Fruit fly (Drosophila melanogaster) whole organism, embryonic: ENCODE data around the gene CG43610.

Experiments used
- ATbp ChIP-seq: fragments of 200-800 bp; sonication (Bioruptor generic); optimal IDR thresholded peaks from 2 replicates; lab custom pipeline; 2017; ENCODE audit warnings: missing biosample characterization, mild to moderate bottlenecking, missing genetic modification characterization, missing genetic modification reagents
- Ada2b ChIP-seq: fragments of 200-800 bp; sonication (Bioruptor generic); IDR thresholded peaks from 2 replicates; pipeline ENCODE4 v1.3.6; 2022; ENCODE audit warnings: missing biosample characterization, missing genetic modification characterization
- Aef1 ChIP-seq: fragments of 200-800 bp; sonication (Bioruptor generic); IDR thresholded peaks from 3 replicates; pipeline ENCODE4 v1.3.6; 2022; ENCODE audit warnings: missing biosample characterization, missing genetic modification characterization
- Asciz ChIP-seq: fragments of 200-800 bp; sonication (Bioruptor generic); optimal IDR thresholded peaks from 2 replicates; lab custom pipeline; 2017; ENCODE audit warnings: missing biosample characterization, mild to moderate bottlenecking, missing genetic modification characterization, missing genetic modification reagents
- Atf-2 ChIP-seq: fragments of 200-800 bp; sonication (Bioruptor generic); optimal IDR thresholded peaks from 2 replicates; lab custom pipeline; 2016; ENCODE audit warnings: missing biosample characterization, missing genetic modification characterization
- B-H2 ChIP-seq: fragments of 200-800 bp; sonication (Bioruptor generic); optimal IDR thresholded peaks from 2 replicates; lab custom pipeline; 2018; ENCODE audit warnings: missing biosample characterization, mild to moderate bottlenecking, missing genetic modification characterization
- Blimp-1 ChIP-seq: fragments of 200-800 bp; sonication (Bioruptor generic); optimal IDR thresholded peaks from 3 replicates; lab custom pipeline; 2018; ENCODE audit warnings: missing biosample characterization, missing genetic modification characterization, mild to moderate bottlenecking, moderate library complexity, missing genetic modification reagents
- CG11247 ChIP-seq: fragments of 200-800 bp; sonication (Bioruptor generic); IDR thresholded peaks from 2 replicates; pipeline ENCODE4 v1.3.6; 2022; ENCODE audit warnings: missing biosample characterization, missing genetic modification characterization
- CG12104 ChIP-seq: fragments of 200-800 bp; sonication (Bioruptor generic); optimal IDR thresholded peaks from 3 replicates; lab custom pipeline; 2016; ENCODE audit warnings: missing biosample characterization, missing genetic modification characterization
- CG14860 ChIP-seq: fragments of 200-800 bp; sonication (Bioruptor generic); IDR thresholded peaks from 3 replicates; pipeline ENCODE4 v1.3.6; 2022; ENCODE audit warnings: missing biosample characterization, missing genetic modification characterization; ENCODE audit not compliant: partially characterized antibody
- CG1603 ChIP-seq: fragments of 200-800 bp; sonication (Bioruptor generic); optimal IDR thresholded peaks from 2 replicates; lab custom pipeline; 2019; ENCODE audit warnings: missing biosample characterization, mild to moderate bottlenecking, missing genetic modification characterization, moderate library complexity
- CG18011 ChIP-seq: fragments of 200-800 bp; sonication (Bioruptor generic); optimal IDR thresholded peaks from 2 replicates; lab custom pipeline; 2017; ENCODE audit warnings: missing biosample characterization, missing genetic modification characterization, mild to moderate bottlenecking, moderate library complexity, missing genotype
- CG31365 ChIP-seq: fragments of 200-800 bp; sonication (Bioruptor generic); optimal IDR thresholded peaks from 2 replicates; lab custom pipeline; 2018; ENCODE audit warnings: missing biosample characterization, mild to moderate bottlenecking, missing genetic modification characterization
- CG33213 ChIP-seq: fragments of 200-800 bp; sonication (Bioruptor generic); optimal IDR thresholded peaks from 3 replicates; lab custom pipeline; 2016; ENCODE audit warnings: missing biosample characterization, missing genetic modification characterization
- CG3726 ChIP-seq: fragments of 200-800 bp; sonication (Bioruptor generic); IDR thresholded peaks from 3 replicates; pipeline ENCODE4, ENCODE4 v1.3.6; 2022; ENCODE audit warnings: missing biosample characterization, missing genetic modification characterization
- CG5245 ChIP-seq: fragments of 200-800 bp; sonication (Bioruptor generic); optimal IDR thresholded peaks from 3 replicates; lab custom pipeline; 2016; ENCODE audit warnings: missing biosample characterization, missing genetic modification characterization
- CG8281 ChIP-seq: fragments of 200-800 bp; sonication (Bioruptor generic); optimal IDR thresholded peaks from 2 replicates; lab custom pipeline; 2018; ENCODE audit warnings: missing biosample characterization, mild to moderate bottlenecking, missing genetic modification characterization, moderate library complexity
- CG8924 ChIP-seq: fragments of 200-800 bp; optimal IDR thresholded peaks from 3 replicates; lab custom pipeline; 2019; ENCODE audit warnings: missing biosample characterization, mild to moderate bottlenecking, missing genetic modification characterization, moderate library complexity
- Chrac-16 ChIP-seq: fragments of 200-800 bp; sonication (Bioruptor generic); optimal IDR thresholded peaks from 3 replicates; lab custom pipeline; 2016; ENCODE audit warnings: missing biosample characterization, missing genetic modification characterization
- CkIIα-i1 ChIP-seq: fragments of 200-800 bp; sonication (Bioruptor generic); IDR thresholded peaks from 2 replicates; pipeline ENCODE4 v1.3.6; 2022; ENCODE audit warnings: missing biosample characterization, missing genetic modification characterization
- Dad ChIP-seq: fragments of 200-800 bp; sonication (Bioruptor generic); optimal IDR thresholded peaks from 3 replicates; lab custom pipeline; 2016; ENCODE audit warnings: missing biosample characterization, missing genetic modification characterization
- Lim3 ChIP-seq: fragments of 200-800 bp; sonication (Bioruptor generic); IDR thresholded peaks from 2 replicates; pipeline ENCODE4 v1.3.6; 2022; ENCODE audit warnings: missing biosample characterization, missing genetic modification characterization
- Lpt ChIP-seq: fragments of >200 bp; optimal IDR thresholded peaks from 2 replicates; lab custom pipeline; 2018; ENCODE audit warnings: missing biosample characterization, missing genetic modification characterization
- NK7.1 ChIP-seq: fragments of 200-800 bp; sonication (Bioruptor generic); optimal IDR thresholded peaks from 3 replicates; lab custom pipeline; 2016; ENCODE audit warnings: missing biosample characterization, missing genetic modification characterization
- Sry-δ ChIP-seq: fragments of 200-800 bp; sonication (Bioruptor generic); optimal IDR thresholded peaks from 2 replicates; lab custom pipeline; 2016; ENCODE audit warnings: missing biosample characterization, missing genetic modification characterization
- ac ChIP-seq: fragments of 200-800 bp; sonication (Bioruptor generic); optimal IDR thresholded peaks from 3 replicates; lab custom pipeline; 2017; ENCODE audit warnings: missing biosample characterization, mild to moderate bottlenecking, missing genetic modification characterization
- aop ChIP-seq: fragments of 200-800 bp; sonication (Bioruptor generic); IDR thresholded peaks from 2 replicates; pipeline ENCODE4 v1.3.6; 2022; ENCODE audit warnings: missing biosample characterization, missing genetic modification characterization
- az2 ChIP-seq: fragments of 200-800 bp; sonication (Bioruptor generic); optimal IDR thresholded peaks from 3 replicates; lab custom pipeline; 2016; ENCODE audit warnings: missing biosample characterization, missing genetic modification characterization
- bab2 ChIP-seq: fragments of 200-800 bp; sonication (Bioruptor generic); optimal IDR thresholded peaks from 2 replicates; lab custom pipeline; 2016; ENCODE audit warnings: missing biosample characterization, missing genetic modification characterization
- chm ChIP-seq: fragments of 200-800 bp; sonication (Bioruptor generic); IDR thresholded peaks from 2 replicates; pipeline ENCODE4 v1.3.6; 2022; ENCODE audit warnings: missing biosample characterization, missing genetic modification characterization
- crc ChIP-seq: fragments of 200-800 bp; sonication (Bioruptor generic); optimal IDR thresholded peaks from 2 replicates; lab custom pipeline; 2016; ENCODE audit warnings: missing biosample characterization, missing genetic modification characterization
- dmrt99B ChIP-seq: fragments of 200-800 bp; sonication (Bioruptor generic); optimal IDR thresholded peaks from 2 replicates; lab custom pipeline; 2018; ENCODE audit warnings: missing biosample characterization, mild to moderate bottlenecking, missing genetic modification characterization, moderate library complexity
- esg ChIP-seq: fragments of 200-800 bp; sonication (Bioruptor generic); conservative IDR thresholded peaks from 2 replicates; pipeline ENCODE4 v1.3.6; 2022; ENCODE audit warnings: missing biosample characterization, missing genetic modification characterization
- gfzf ChIP-seq: fragments of 200-800 bp; sonication (Bioruptor generic); optimal IDR thresholded peaks from 2 replicates; lab custom pipeline; 2016; ENCODE audit warnings: missing biosample characterization, mild to moderate bottlenecking, missing genetic modification characterization, moderate library complexity
- grau ChIP-seq: fragments of 200-800 bp; optimal IDR thresholded peaks from 3 replicates; lab custom pipeline; 2019; ENCODE audit warnings: missing biosample characterization, mild to moderate bottlenecking, missing genetic modification characterization, moderate library complexity
- jigr1 ChIP-seq: fragments of 200-800 bp; sonication (Bioruptor generic); IDR thresholded peaks from 3 replicates; pipeline ENCODE4 v1.3.6; 2022; ENCODE audit warnings: missing biosample characterization, missing genetic modification characterization
- jumu ChIP-seq: fragments of 200-800 bp; sonication (Bioruptor generic); optimal IDR thresholded peaks from 3 replicates; lab custom pipeline; 2016; ENCODE audit warnings: missing biosample characterization, missing genetic modification characterization
- nom ChIP-seq: fragments of 200-800 bp; sonication (Bioruptor generic); optimal IDR thresholded peaks from 2 replicates; lab custom pipeline; 2017; ENCODE audit warnings: missing biosample characterization, missing genetic modification characterization, mild to moderate bottlenecking, moderate library complexity, missing genetic modification reagents
- odd ChIP-seq: fragments of 200-800 bp; sonication (Bioruptor generic); optimal IDR thresholded peaks from 2 replicates; lab custom pipeline; 2017; ENCODE audit warnings: missing biosample characterization, mild to moderate bottlenecking, missing genetic modification characterization
- onecut ChIP-seq: fragments of 200-800 bp; sonication (Bioruptor generic); IDR thresholded peaks from 2 replicates; pipeline ENCODE4 v1.3.6; 2022; ENCODE audit warnings: missing biosample characterization, missing genetic modification characterization
- peb ChIP-seq: fragments of 200-800 bp; sonication (Bioruptor generic); IDR thresholded peaks from 2 replicates; pipeline ENCODE4 v1.3.6; 2022; ENCODE audit warnings: missing biosample characterization, missing genetic modification characterization
- prd ChIP-seq, 3 experiments: fragments of >200 bp in 2 of 3; fragments of 200-800 bp in 1 of 3; sonication (Bioruptor generic) in 1 of 3; optimal IDR thresholded peaks in 2 of 3; IDR thresholded peaks in 1 of 3; 2 replicates in 2 of 3; 3 replicates in 1 of 3; pipeline versions ENCODE4 v1.3.6 to Lab custom; 2017 to 2022; ENCODE audit warnings: missing biosample characterization in 1 of 3, missing genetic modification characterization in 1 of 3
- row ChIP-seq: fragments of 200-800 bp; sonication (Bioruptor generic); IDR thresholded peaks from 3 replicates; pipeline ENCODE4 v1.3.6; 2022; ENCODE audit warnings: missing biosample characterization, missing genetic modification characterization
- schlank ChIP-seq: fragments of 200-800 bp; sonication (Bioruptor generic); optimal IDR thresholded peaks from 2 replicates; lab custom pipeline; 2018; ENCODE audit warnings: missing biosample characterization, mild to moderate bottlenecking, missing genetic modification characterization
- scrt ChIP-seq: fragments of 200-800 bp; sonication (Bioruptor generic); optimal IDR thresholded peaks from 2 replicates; lab custom pipeline; 2018; ENCODE audit warnings: missing biosample characterization, mild to moderate bottlenecking, missing genetic modification characterization, moderate library complexity
- sens-2 ChIP-seq: fragments of 200-800 bp; sonication (Bioruptor generic); IDR thresholded peaks from 2 replicates; pipeline ENCODE4 v1.3.6; 2022; ENCODE audit warnings: missing biosample characterization, missing genetic modification characterization
- ssp ChIP-seq: fragments of 200-800 bp; sonication (Bioruptor generic); IDR thresholded peaks from 2 replicates; pipeline ENCODE4 v1.3.6; 2022; ENCODE audit warnings: missing biosample characterization, missing genetic modification characterization
- trh ChIP-seq: fragments of 200-800 bp; sonication (Bioruptor generic); optimal IDR thresholded peaks from 2 replicates; lab custom pipeline; 2016; ENCODE audit warnings: missing biosample characterization, missing genetic modification characterization
- tup ChIP-seq: fragments of 200-800 bp; sonication (Bioruptor generic); optimal IDR thresholded peaks from 2 replicates; lab custom pipeline; 2016; ENCODE audit warnings: missing biosample characterization, mild to moderate bottlenecking, missing genetic modification characterization, moderate library complexity
- vnd ChIP-seq: fragments of 200-800 bp; sonication (Bioruptor generic); IDR thresholded peaks from 3 replicates; pipeline ENCODE4 v1.3.6; 2022; ENCODE audit warnings: missing biosample characterization, missing genetic modification characterization; ENCODE audit not compliant: partially characterized antibody
- vvl ChIP-seq: fragments of 200-800 bp; sonication (Bioruptor generic); IDR thresholded peaks from 2 replicates; pipeline ENCODE4 v1.3.6; 2022; ENCODE audit warnings: missing biosample characterization, missing genetic modification characterization

Gene CG43610

dm6 chr2L:6797408-6797807 is 1.6 kb upstream of the CG43610 start (continued):
- no peak for TF ChIP-seq prd (optimal IDR thresholded peaks at IDR 0.05; lab: Kevin White, UChicago)
- TF ChIP-seq prd (GFP tag; IDR thresholded peaks at IDR 0.05; lab: Robert Waterston, UW) = peak; percentile 35; the same call in 1 of the 3 replicates
- no peak for TF ChIP-seq CG18011 (GFP tag; lab: Kevin White, UChicago)
- TF ChIP-seq dmrt99B (tag; lab: Kevin White, UChicago) = peak; percentile 4
- no peak for TF ChIP-seq odd
- no peak for TF ChIP-seq crc (GFP tag; lab: Kevin White, UChicago)
- TF ChIP-seq schlank (tag; lab: Kevin White, UChicago) = no peak
- peak; percentile 43 for TF ChIP-seq az2
- no peak for TF ChIP-seq esg (GFP tag; lab: Robert Waterston, UW)
- no peak for TF ChIP-seq CG14860
- TF ChIP-seq nom (GFP tag; lab: Kevin White, UChicago) = no peak
- 0 out of 3 replicates have a peak, but pooled peaks have one; percentile 15 for TF ChIP-seq row (GFP tag; lab: Robert Waterston, UW)
- TF ChIP-seq CG5245 = peak; percentile 57
- peak; percentile 35 for TF ChIP-seq gfzf (GFP tag; lab: Kevin White, UChicago)
- peak; percentile 3 for TF ChIP-seq CG31365 (tag; lab: Kevin White, UChicago)
- TF ChIP-seq Lpt (GFP tag; lab: Kevin White, UChicago) = no peak
- TF ChIP-seq Aef1 (GFP tag; lab: Robert Waterston, UW) = peak; percentile 22; the same call in 1 of the 3 replicates
- no peak for TF ChIP-seq CG3726
- TF ChIP-seq grau = peak; percentile 52
- TF ChIP-seq Lim3 (GFP tag; lab: Robert Waterston, UW) = no peak
- peak; percentile 53 for TF ChIP-seq Sry-δ
- TF ChIP-seq CG11247 (GFP tag; lab: Robert Waterston, UW) = peak; percentile 47
- no peak for TF ChIP-seq NK7.1 (GFP tag; lab: Kevin White, UChicago)
- no peak for TF ChIP-seq Atf-2
- TF ChIP-seq peb (GFP tag; lab: Robert Waterston, UW) = no peak
- no peak for TF ChIP-seq Blimp-1
- no peak for TF ChIP-seq CkIIα-i1
- TF ChIP-seq onecut (GFP tag; lab: Robert Waterston, UW) = peak; percentile 69
- no peak for TF ChIP-seq sens-2
- TF ChIP-seq CG12104 (GFP tag; lab: Kevin White, UChicago) = no peak
- peak; percentile 29 for TF ChIP-seq Dad (GFP tag; lab: Kevin White, UChicago)
- no peak for TF ChIP-seq chm (GFP tag; lab: Robert Waterston, UW)
- TF ChIP-seq B-H2 (GFP tag; lab: Kevin White, UChicago) = peak; percentile 39
- peak; percentile 46 for TF ChIP-seq Chrac-16 (GFP tag; lab: Kevin White, UChicago)
- no peak for TF ChIP-seq ac (GFP tag; lab: Kevin White, UChicago)
- TF ChIP-seq ATbp = no peak
- TF ChIP-seq trh = no peak
- no peak for TF ChIP-seq Ada2b
- peak; percentile 30 for TF ChIP-seq bab2 (GFP tag; lab: Kevin White, UChicago)
- no peak for TF ChIP-seq Asciz (GFP tag; lab: Kevin White, UChicago)
- peak; percentile 2 for TF ChIP-seq scrt (GFP tag; lab: Kevin White, UChicago)
- TF ChIP-seq CG1603 = peak; percentile 52
- no peak for TF ChIP-seq aop (GFP tag; lab: Robert Waterston, UW)
- TF ChIP-seq CG33213 (GFP tag; lab: Kevin White, UChicago) = peak; percentile 77
- TF ChIP-seq jumu (GFP tag; lab: Kevin White, UChicago) = no peak
- no peak for TF ChIP-seq jigr1
- no peak for TF ChIP-seq tup
- no peak for TF ChIP-seq CG8924 (tag; lab: Kevin White, UChicago)
- TF ChIP-seq vvl (GFP tag; lab: Robert Waterston, UW) = peak; percentile 70; the same call in 1 of the 2 replicates
- TF ChIP-seq CG8281 (tag; lab: Kevin White, UChicago) = no peak
- TF ChIP-seq vnd = no peak
- no peak for TF ChIP-seq ssp (GFP tag; lab: Robert Waterston, UW)
